Fruit fly (Drosophila melanogaster) whole organism, embryonic: ENCODE measurements around the gene CG4730.
A peak's percentile ranks its signal among the peaks of the same experiment; 100 is the strongest.

Source experiments
- Abd-B ChIP-seq: fragments of 200-800 bp; sonication (Bioruptor generic); optimal IDR thresholded peaks from 2 replicates; lab custom pipeline; 2018; ENCODE audit warnings: missing biosample characterization, mild to moderate bottlenecking, missing genetic modification characterization, moderate library complexity
- Adf1 ChIP-seq: fragments of 200-800 bp; sonication (Bioruptor generic); IDR thresholded peaks from 2 replicates; pipeline ENCODE4 v1.3.6; 2022; ENCODE audit warnings: missing biosample characterization, missing genetic modification characterization
- Atf6 ChIP-seq: fragments of 200-800 bp; sonication (Bioruptor generic); IDR thresholded peaks from 2 replicates; pipeline ENCODE4 v1.3.6; 2022; ENCODE audit warnings: missing biosample characterization, missing genetic modification characterization
- CG10321 ChIP-seq: fragments of 200-800 bp; sonication (Bioruptor generic); IDR thresholded peaks from 2 replicates; pipeline ENCODE4 v1.3.6; 2022; ENCODE audit warnings: missing biosample characterization, missing genetic modification characterization
- CG11247 ChIP-seq: fragments of 200-800 bp; sonication (Bioruptor generic); IDR thresholded peaks from 2 replicates; pipeline ENCODE4 v1.3.6; 2022; ENCODE audit warnings: missing biosample characterization, missing genetic modification characterization
- CG11695 ChIP-seq: fragments of 200-800 bp; sonication (Bioruptor generic); IDR thresholded peaks from 3 replicates; pipeline ENCODE4 v1.3.6; 2022; ENCODE audit warnings: missing biosample characterization, missing genetic modification characterization
- CG14710 ChIP-seq: fragments of 200-800 bp; sonication (Bioruptor generic); optimal IDR thresholded peaks from 3 replicates; lab custom pipeline; 2019; ENCODE audit warnings: missing biosample characterization, mild to moderate bottlenecking, missing genetic modification characterization, moderate library complexity
- CG16815 ChIP-seq: fragments of 200-800 bp; sonication (Bioruptor generic); optimal IDR thresholded peaks from 3 replicates; lab custom pipeline; 2017; ENCODE audit warnings: missing biosample characterization, mild to moderate bottlenecking, missing genetic modification characterization
- CG17186 ChIP-seq: fragments of 200-800 bp; sonication (Bioruptor generic); optimal IDR thresholded peaks from 3 replicates; lab custom pipeline; 2017; ENCODE audit warnings: missing biosample characterization, missing genetic modification reagents, missing genetic modification characterization
- CG32532 ChIP-seq: fragments of 200-800 bp; sonication (Bioruptor generic); IDR thresholded peaks from 2 replicates; pipeline ENCODE4 v1.3.6; 2022; ENCODE audit warnings: missing biosample characterization, missing genetic modification characterization
- CG3281 ChIP-seq: fragments of 200-800 bp; sonication (Bioruptor generic); optimal IDR thresholded peaks from 3 replicates; lab custom pipeline; 2017; ENCODE audit warnings: missing biosample characterization, mild to moderate bottlenecking, missing genetic modification characterization
- CG4854 ChIP-seq: fragments of 200-800 bp; sonication (Bioruptor generic); optimal IDR thresholded peaks from 2 replicates; lab custom pipeline; 2016; ENCODE audit warnings: missing biosample characterization, missing genetic modification characterization, inconsistent platforms
- CG6791 ChIP-seq: fragments of 200-800 bp; sonication (Bioruptor generic); IDR thresholded peaks from 3 replicates; pipeline ENCODE4 v1.3.6; 2022; ENCODE audit warnings: missing biosample characterization, missing genetic modification characterization; ENCODE audit not compliant: partially characterized antibody
- CG7372 ChIP-seq: fragments of 200-800 bp; sonication (Bioruptor generic); IDR thresholded peaks from 2 replicates; pipeline ENCODE4 v1.3.6; 2022; ENCODE audit warnings: missing biosample characterization, missing genetic modification characterization
- CG7745 ChIP-seq: fragments of 200-800 bp; sonication (Bioruptor generic); optimal IDR thresholded peaks from 2 replicates; lab custom pipeline; 2018; ENCODE audit warnings: missing biosample characterization, mild to moderate bottlenecking, missing genetic modification characterization, moderate library complexity
- CG7963 ChIP-seq: fragments of 200-800 bp; sonication (Bioruptor generic); IDR thresholded peaks from 3 replicates; pipeline ENCODE4 v1.3.6; 2022; ENCODE audit warnings: missing biosample characterization, missing genetic modification characterization; ENCODE audit not compliant: partially characterized antibody
- Dad ChIP-seq: fragments of 200-800 bp; sonication (Bioruptor generic); optimal IDR thresholded peaks from 3 replicates; lab custom pipeline; 2016; ENCODE audit warnings: missing biosample characterization, missing genetic modification characterization
- Dbx ChIP-seq: fragments of 200-800 bp; sonication (Bioruptor generic); IDR thresholded peaks from 3 replicates; pipeline ENCODE4 v1.3.6; 2022; ENCODE audit warnings: missing biosample characterization, missing genetic modification characterization
- Fer3 ChIP-seq: fragments of 200-800 bp; sonication (Bioruptor generic); optimal IDR thresholded peaks from 2 replicates; lab custom pipeline; 2018; ENCODE audit warnings: missing biosample characterization, mild to moderate bottlenecking, missing genetic modification characterization, moderate library complexity
- H15 ChIP-seq: fragments of 200-800 bp; sonication (Bioruptor generic); IDR thresholded peaks from 3 replicates; pipeline ENCODE4 v1.3.6; 2022; ENCODE audit warnings: missing biosample characterization, missing genetic modification characterization
- HLH3B ChIP-seq: fragments of 200-800 bp; sonication (Bioruptor generic); IDR thresholded peaks from 2 replicates; pipeline ENCODE4 v1.3.6; 2022; ENCODE audit warnings: missing biosample characterization, missing genetic modification characterization
- HLH4C ChIP-seq: fragments of 200-800 bp; sonication (Bioruptor generic); IDR thresholded peaks from 3 replicates; pipeline ENCODE4 v1.3.6; 2022; ENCODE audit warnings: missing biosample characterization, missing genetic modification characterization; ENCODE audit not compliant: partially characterized antibody
- Hand ChIP-seq: fragments of 200-800 bp; sonication (Bioruptor generic); optimal IDR thresholded peaks from 2 replicates; lab custom pipeline; 2017; ENCODE audit warnings: mild to moderate bottlenecking, missing biosample characterization, missing genetic modification reagents, missing genetic modification characterization
- HmgZ ChIP-seq: fragments of 200-800 bp; sonication (Bioruptor generic); optimal IDR thresholded peaks from 2 replicates; lab custom pipeline; 2018; ENCODE audit warnings: missing biosample characterization, mild to moderate bottlenecking, missing genetic modification characterization
- MBD-R2 ChIP-seq: fragments of 200-800 bp; sonication (Bioruptor generic); IDR thresholded peaks from 2 replicates; pipeline ENCODE4 v1.3.6; 2022; ENCODE audit warnings: missing biosample characterization, missing genetic modification characterization
- Med ChIP-seq: fragments of 200-800 bp; sonication (Bioruptor generic); peaks from one replicate; lab custom pipeline; 2016; ENCODE audit warnings: missing biosample characterization, missing genetic modification characterization, mild to moderate bottlenecking, inconsistent platforms, moderate library complexity
- Nf-YB ChIP-seq: fragments of 200-800 bp; sonication (Bioruptor generic); optimal IDR thresholded peaks from 3 replicates; lab custom pipeline; 2019; ENCODE audit warnings: missing biosample characterization, mild to moderate bottlenecking, missing genetic modification characterization, moderate library complexity
- Scr ChIP-seq: fragments of 200-800 bp; sonication (Bioruptor generic); IDR thresholded peaks from 2 replicates; pipeline ENCODE4 v1.3.6; 2022; ENCODE audit warnings: missing biosample characterization, missing genetic modification characterization; ENCODE audit not compliant: partially characterized antibody
- ara ChIP-seq: fragments of 200-800 bp; sonication (Bioruptor generic); IDR thresholded peaks from 2 replicates; pipeline ENCODE4 v1.3.6; 2022; ENCODE audit warnings: missing biosample characterization, missing genetic modification characterization
- br ChIP-seq: fragments of >200 bp; optimal IDR thresholded peaks from 2 replicates; lab custom pipeline; 2017
- cg ChIP-seq: fragments of 200-800 bp; sonication (Bioruptor generic); optimal IDR thresholded peaks from 3 replicates; lab custom pipeline; 2019; ENCODE audit warnings: missing biosample characterization, mild to moderate bottlenecking, missing genetic modification characterization, moderate library complexity
- chm ChIP-seq: fragments of 200-800 bp; sonication (Bioruptor generic); IDR thresholded peaks from 2 replicates; pipeline ENCODE4 v1.3.6; 2022; ENCODE audit warnings: missing biosample characterization, missing genetic modification characterization
- disco-r ChIP-seq: fragments of 200-800 bp; sonication (Bioruptor generic); optimal IDR thresholded peaks from 2 replicates; lab custom pipeline; 2016; ENCODE audit warnings: missing biosample characterization, missing genetic modification characterization
- ftz-f1 ChIP-seq: fragments of 200-800 bp; sonication (Bioruptor generic); optimal IDR thresholded peaks from 2 replicates; lab custom pipeline; 2016; ENCODE audit warnings: missing biosample characterization, missing genetic modification characterization
- ham ChIP-seq: fragments of 200-800 bp; sonication (Bioruptor generic); IDR thresholded peaks from 2 replicates; pipeline ENCODE4 v1.3.6; 2022; ENCODE audit warnings: missing biosample characterization, missing genetic modification characterization
- hb ChIP-seq: fragments of 200-800 bp; sonication (Bioruptor generic); IDR thresholded peaks from 3 replicates; pipeline ENCODE4 v1.3.6; 2022; ENCODE audit warnings: missing biosample characterization, missing genetic modification characterization; ENCODE audit not compliant: partially characterized antibody
- jumu ChIP-seq: fragments of 200-800 bp; sonication (Bioruptor generic); optimal IDR thresholded peaks from 3 replicates; lab custom pipeline; 2016; ENCODE audit warnings: missing biosample characterization, missing genetic modification characterization
- ken ChIP-seq: fragments of 200-800 bp; sonication (Bioruptor generic); IDR thresholded peaks from 3 replicates; pipeline ENCODE4 v1.3.6; 2022; ENCODE audit warnings: missing biosample characterization, missing genetic modification characterization
- klu ChIP-seq: fragments of 200-800 bp; sonication (Bioruptor generic); IDR thresholded peaks from 2 replicates; pipeline ENCODE4 v1.3.6; 2022; ENCODE audit warnings: missing biosample characterization, missing genetic modification characterization
- mld ChIP-seq: fragments of 200-800 bp; sonication (Bioruptor generic); IDR thresholded peaks from 3 replicates; pipeline ENCODE4 v1.3.6; 2022; ENCODE audit warnings: missing biosample characterization, missing genetic modification characterization; ENCODE audit not compliant: partially characterized antibody
- nmo ChIP-seq: fragments of 200-800 bp; sonication (Bioruptor generic); optimal IDR thresholded peaks from 2 replicates; lab custom pipeline; 2018; ENCODE audit warnings: missing biosample characterization, mild to moderate bottlenecking, missing genetic modification characterization, moderate library complexity
- pho ChIP-seq: fragments of 200-800 bp; sonication (Bioruptor generic); optimal IDR thresholded peaks from 2 replicates; lab custom pipeline; 2016; ENCODE audit warnings: missing biosample characterization, missing genetic modification characterization
- pros ChIP-seq: fragments of 200-800 bp; sonication (Bioruptor generic); optimal IDR thresholded peaks from 3 replicates; lab custom pipeline; 2019; ENCODE audit warnings: missing biosample characterization, mild to moderate bottlenecking, missing genetic modification characterization, moderate library complexity
- repo ChIP-seq: fragments of 200-800 bp; sonication (Bioruptor generic); optimal IDR thresholded peaks from 2 replicates; lab custom pipeline; 2016; ENCODE audit warnings: missing biosample characterization, missing genetic modification characterization
- sd ChIP-seq: fragments of 200-800 bp; sonication (Bioruptor generic); optimal IDR thresholded peaks from 3 replicates; lab custom pipeline; 2018; ENCODE audit warnings: missing biosample characterization, mild to moderate bottlenecking, missing genetic modification characterization, moderate library complexity
- unc-4 ChIP-seq: fragments of 200-800 bp; sonication (Bioruptor generic); IDR thresholded peaks from 2 replicates; pipeline ENCODE4 v1.3.6; 2022; ENCODE audit warnings: missing biosample characterization, missing genetic modification characterization; ENCODE audit not compliant: partially characterized antibody
- vvl ChIP-seq: fragments of 200-800 bp; sonication (Bioruptor generic); IDR thresholded peaks from 2 replicates; pipeline ENCODE4 v1.3.6; 2022; ENCODE audit warnings: missing biosample characterization, missing genetic modification characterization
- zen ChIP-seq: fragments of 200-800 bp; sonication (Bioruptor generic); optimal IDR thresholded peaks from 3 replicates; lab custom pipeline; 2018; ENCODE audit warnings: missing biosample characterization, mild to moderate bottlenecking, missing genetic modification characterization, moderate library complexity
- zen2 ChIP-seq: fragments of 200-800 bp; sonication (Bioruptor generic); IDR thresholded peaks from 3 replicates; pipeline ENCODE4 v1.3.6; 2022; ENCODE audit warnings: missing biosample characterization, missing genetic modification characterization; ENCODE audit not compliant: partially characterized antibody

CG4730 gene

DNA sequence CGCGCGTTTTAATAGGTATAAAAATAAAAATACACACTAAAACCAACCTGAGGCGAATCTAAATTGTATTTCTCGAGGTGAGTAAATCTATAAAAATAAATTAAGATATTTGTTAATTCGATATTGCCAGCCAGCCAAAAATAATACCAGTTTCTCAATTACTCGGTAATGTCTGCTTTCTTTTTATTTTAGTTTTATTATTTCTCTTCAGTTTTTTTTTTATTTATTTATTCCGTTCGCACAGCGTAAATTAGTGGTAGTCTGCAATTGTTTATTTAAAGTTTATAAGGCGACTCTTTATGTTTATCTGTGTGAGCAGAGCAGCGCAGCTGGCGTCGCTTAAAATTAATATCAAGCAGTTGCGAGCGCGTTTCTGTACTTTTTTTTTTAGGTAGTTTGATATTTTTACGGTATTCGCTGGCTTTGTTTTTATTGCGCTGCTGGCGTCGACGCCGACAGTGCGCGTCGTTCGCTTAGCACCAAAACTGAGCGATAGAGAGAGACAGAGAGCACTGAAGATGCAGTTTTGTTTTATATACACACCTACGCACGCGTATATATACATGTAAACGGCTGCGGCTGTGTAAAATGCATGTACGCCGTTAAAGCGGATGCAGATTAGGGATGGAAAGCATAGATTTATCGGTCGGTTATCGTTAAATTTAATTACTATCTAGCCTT is 30.8 kb downstream of the CG4730 start (continued):
- TF ChIP-seq hb (GFP tag; lab: Robert Waterston, UW) (peak; percentile 91), pho (GFP tag; lab: Kevin White, UChicago) (no peak), Scr (peak; percentile 67), cg (GFP tag; lab: Kevin White, UChicago) (peak; percentile 87), zen (tag; lab: Kevin White, UChicago) (peak; percentile 63), CG10321 (GFP tag; lab: Robert Waterston, UW) (0 out of 2 replicates have a peak, but pooled peaks have one; percentile 28), mld (GFP tag; lab: Robert Waterston, UW) (peak; percentile 89), Dbx (GFP tag; lab: Robert Waterston, UW) (peak; percentile 49; the same call in 1 of the 3 replicates), ken (GFP tag; lab: Robert Waterston, UW) (0 out of 3 replicates have a peak, but pooled peaks have one; percentile 11), Hand (no peak), unc-4 (GFP tag; lab: Robert Waterston, UW) (peak; percentile 25; the same call in 1 of the 2 replicates), ftz-f1 (peak; percentile 39), CG16815 (GFP tag; lab: Kevin White, UChicago) (no peak), HLH4C (GFP tag; lab: Robert Waterston, UW) (peak; percentile 91), CG11695 (GFP tag; lab: Robert Waterston, UW) (peak; percentile 82), CG7745 (tag; lab: Kevin White, UChicago) (no peak), CG11247 (GFP tag; lab: Robert Waterston, UW) (peak; percentile 26; the same call in 1 of the 2 replicates), CG6791 (GFP tag; lab: Robert Waterston, UW) (peak; percentile 96), CG3281 (GFP tag; lab: Kevin White, UChicago) (no peak), nmo (GFP tag; lab: Kevin White, UChicago) (peak; percentile 27), Nf-YB (GFP tag; lab: Kevin White, UChicago) (no peak), br (lab: Kevin White, UChicago) (no peak), Fer3 (tag; lab: Kevin White, UChicago) (no peak), Atf6 (GFP tag; lab: Robert Waterston, UW) (0 out of 2 replicates have a peak, but pooled peaks have one; percentile 9), CG7963 (GFP tag; lab: Robert Waterston, UW) (peak; percentile 85), klu (GFP tag; lab: Robert Waterston, UW) (peak; percentile 70; the same call in 1 of the 2 replicates), repo (GFP tag; lab: Kevin White, UChicago) (no peak), MBD-R2 (GFP tag; lab: Robert Waterston, UW) (peak; percentile 44; the same call in 1 of the 2 replicates), sd (tag; lab: Kevin White, UChicago) (peak; percentile 5), Abd-B (GFP tag; lab: Kevin White, UChicago) (peak; percentile 28), CG4854 (no peak), CG17186 (peak; percentile 60), Adf1 (GFP tag; lab: Robert Waterston, UW) (peak; percentile 98), chm (peak; percentile 65), ara (GFP tag; lab: Robert Waterston, UW) (peak; percentile 45; the same call in 1 of the 2 replicates), jumu (GFP tag; lab: Kevin White, UChicago) (no peak), zen2 (peak; percentile 65; the same call in 2 of the 3 replicates), Med (GFP tag; lab: Kevin White, UChicago) (peak; percentile 82), CG7372 (no peak), vvl (GFP tag; lab: Robert Waterston, UW) (0 out of 2 replicates have a peak, but pooled peaks have one; percentile 57), disco-r (GFP tag; lab: Kevin White, UChicago) (no peak), HmgZ (tag; lab: Kevin White, UChicago) (peak; percentile 17), ham (GFP tag; lab: Robert Waterston, UW) (no peak), CG14710 (tag; lab: Kevin White, UChicago) (no peak), HLH3B (peak; percentile 46; the same call in 1 of the 2 replicates), Dad (GFP tag; lab: Kevin White, UChicago) (peak; percentile 9), H15 (GFP tag; lab: Robert Waterston, UW) (no peak), pros (GFP tag; lab: Kevin White, UChicago) (peak; percentile 7), CG32532 (GFP tag; lab: Robert Waterston, UW) (0 out of 2 replicates have a peak, but pooled peaks have one; percentile 11)
